Fruit fly (Drosophila melanogaster) whole organism, adult: ENCODE results near the gene Plc21C.

Experiments used
- CG11617 ChIP-seq: fragments of 200-800 bp; sonication (Bioruptor generic); optimal IDR thresholded peaks from 2 replicates; lab custom pipeline; 2017; ENCODE audit warnings: mild to moderate bottlenecking, missing biosample characterization, missing genetic modification reagents, missing genetic modification characterization
- CG12768 ChIP-seq: fragments of 200-800 bp; sonication (Bioruptor generic); optimal IDR thresholded peaks from 2 replicates; lab custom pipeline; 2017; ENCODE audit warnings: missing biosample characterization, missing genetic modification characterization, mild to moderate bottlenecking, moderate library complexity, missing genetic modification reagents
- CG14711 ChIP-seq: fragments of 200-800 bp; sonication (Bioruptor generic); optimal IDR thresholded peaks from 2 replicates; lab custom pipeline; 2018; ENCODE audit warnings: missing biosample characterization, mild to moderate bottlenecking, missing genetic modification characterization, moderate library complexity
- CG1620 ChIP-seq: fragments of 200-800 bp; sonication (Bioruptor generic); optimal IDR thresholded peaks from 2 replicates; lab custom pipeline; 2016; ENCODE audit warnings: missing biosample characterization, missing genetic modification characterization
- CG33017 ChIP-seq: fragments of 200-800 bp; sonication (Bioruptor generic); optimal IDR thresholded peaks from 2 replicates; lab custom pipeline; 2018; ENCODE audit warnings: missing biosample characterization, mild to moderate bottlenecking, missing genetic modification characterization, moderate library complexity
- CG5204 ChIP-seq: fragments of 200-800 bp; sonication (Bioruptor generic); optimal IDR thresholded peaks from 2 replicates; lab custom pipeline; 2016; ENCODE audit warnings: missing biosample characterization, missing genetic modification characterization
- CG7045 ChIP-seq: fragments of 200-800 bp; sonication (Bioruptor generic); optimal IDR thresholded peaks from 2 replicates; lab custom pipeline; 2017; ENCODE audit warnings: missing biosample characterization, mild to moderate bottlenecking, missing genetic modification characterization
- CG7101 ChIP-seq: fragments of 200-800 bp; sonication (Bioruptor generic); optimal IDR thresholded peaks from 2 replicates; lab custom pipeline; 2018; ENCODE audit warnings: missing biosample characterization, mild to moderate bottlenecking, missing genetic modification characterization, moderate library complexity
- Clk ChIP-seq: fragments of 200-800 bp; sonication (Bioruptor generic); optimal IDR thresholded peaks from 2 replicates; lab custom pipeline; 2017; ENCODE audit warnings: missing biosample characterization, missing genetic modification characterization
- Crg-1 ChIP-seq: fragments of 200-800 bp; sonication (Bioruptor generic); optimal IDR thresholded peaks from 2 replicates; lab custom pipeline; 2016; ENCODE audit warnings: missing biosample characterization, missing genetic modification characterization
- Hr96 ChIP-seq: fragments of 200-800 bp; sonication (Bioruptor generic); optimal IDR thresholded peaks from 2 replicates; lab custom pipeline; 2016; ENCODE audit warnings: missing biosample characterization, missing genetic modification characterization
- Mnt ChIP-seq: fragments of 200-800 bp; sonication (Bioruptor generic); optimal IDR thresholded peaks from 2 replicates; lab custom pipeline; 2016; ENCODE audit warnings: missing biosample characterization, mild to moderate bottlenecking, missing genetic modification characterization
- bab1 ChIP-seq: fragments of 200-800 bp; sonication (Bioruptor generic); optimal IDR thresholded peaks from 3 replicates; lab custom pipeline; 2019; ENCODE audit warnings: missing biosample characterization, mild to moderate bottlenecking, missing genetic modification characterization, moderate library complexity
- cic ChIP-seq: fragments of 200-800 bp; sonication (Bioruptor generic); optimal IDR thresholded peaks from 2 replicates; lab custom pipeline; 2017; ENCODE audit warnings: missing biosample characterization, mild to moderate bottlenecking, missing genetic modification characterization, moderate library complexity
- cnc ChIP-seq, 2 experiments: fragments of >200 bp; optimal IDR thresholded peaks; 2 replicates each; lab custom pipeline; 2017
- kay ChIP-seq: fragments of 200-800 bp; sonication (Bioruptor generic); peaks from one replicate; lab custom pipeline; 2016; ENCODE audit warnings: missing biosample characterization, missing genetic modification characterization, borderline replicate concordance
- ovo ChIP-seq: fragments of 200-800 bp; sonication (Bioruptor generic); optimal IDR thresholded peaks from 2 replicates; lab custom pipeline; 2016; ENCODE audit warnings: missing biosample characterization, missing genetic modification characterization
- pad ChIP-seq: fragments of 200-800 bp; sonication (Bioruptor generic); optimal IDR thresholded peaks from 3 replicates; lab custom pipeline; 2017; ENCODE audit warnings: missing biosample characterization, missing genetic modification characterization, mild to moderate bottlenecking, moderate library complexity, missing genetic modification reagents
- tj ChIP-seq: fragments of 200-800 bp; sonication (Bioruptor generic); optimal IDR thresholded peaks from 3 replicates; lab custom pipeline; 2017; ENCODE audit warnings: missing biosample characterization, mild to moderate bottlenecking, missing genetic modification characterization, moderate library complexity
- toe ChIP-seq: fragments of 200-800 bp; sonication (Bioruptor generic); optimal IDR thresholded peaks from 2 replicates; lab custom pipeline; 2016; ENCODE audit warnings: missing biosample characterization, missing genetic modification characterization

Plc21C gene

dm6 chr2L:319159-319558, 13.4 kb downstream of the Plc21C start, which contains the start of gene CG11912:
CG11912 (minus strand) TSS chr2L:319259.
- TF ChIP-seq CG14711 (tag; lab: Kevin White, UChicago), result no peak
- no peak for TF ChIP-seq pad (GFP tag; lab: Kevin White, UChicago)
- TF ChIP-seq CG12768, result no peak
- no peak for TF ChIP-seq Clk
- TF ChIP-seq cnc (optimal IDR thresholded peaks at IDR 0.05; lab: Kevin White, UChicago), result no peak
- no peak for TF ChIP-seq CG1620
- TF ChIP-seq kay (GFP tag; lab: Kevin White, UChicago), result no peak
- TF ChIP-seq CG7101 (tag; lab: Kevin White, UChicago), result no peak
- TF ChIP-seq tj (GFP tag; lab: Kevin White, UChicago), result no peak
- no peak for TF ChIP-seq Hr96 (GFP tag; lab: Kevin White, UChicago)
- TF ChIP-seq Mnt (GFP tag; lab: Kevin White, UChicago), result no peak
- no peak for TF ChIP-seq toe
- no peak for TF ChIP-seq Crg-1 (GFP tag; lab: Kevin White, UChicago)
- no peak for TF ChIP-seq cic (GFP tag; lab: Kevin White, UChicago)

dm6 chr2L:319745-320144, 14.0 kb downstream of the Plc21C start:
- TF ChIP-seq cic (GFP tag; lab: Kevin White, UChicago) (peak; percentile 8), kay (GFP tag; lab: Kevin White, UChicago) (peak; percentile 35), pad (GFP tag; lab: Kevin White, UChicago) (no peak)

dm6 chr2L:321148-321547, 15.4 kb downstream of the Plc21C start, which contains the start of gene CG11911:
CG11911 (minus strand) TSS chr2L:321248.
- TF ChIP-seq CG7045 (no peak), cic (GFP tag; lab: Kevin White, UChicago) (no peak), kay (GFP tag; lab: Kevin White, UChicago) (no peak), pad (GFP tag; lab: Kevin White, UChicago) (no peak), Crg-1 (GFP tag; lab: Kevin White, UChicago) (no peak), toe (no peak), Hr96 (GFP tag; lab: Kevin White, UChicago) (no peak), CG33017 (tag; lab: Kevin White, UChicago) (no peak), CG7101 (tag; lab: Kevin White, UChicago) (no peak), CG12768 (no peak), CG11617 (GFP tag; lab: Kevin White, UChicago) (no peak)

dm6 chr2L:321793-322192, 16.1 kb downstream of the Plc21C start, which contains the start of gene CG33127:
CG33127 (plus strand) TSS chr2L:322101.
- TF ChIP-seq ovo (GFP tag; lab: Kevin White, UChicago), result no peak
- TF ChIP-seq CG14711 (tag; lab: Kevin White, UChicago), result no peak
- no peak for TF ChIP-seq pad (GFP tag; lab: Kevin White, UChicago)
- TF ChIP-seq cic (GFP tag; lab: Kevin White, UChicago), result no peak
- no peak for TF ChIP-seq CG5204 (GFP tag; lab: Kevin White, UChicago)
- no peak for TF ChIP-seq CG1620
- TF ChIP-seq bab1 (GFP tag; lab: Kevin White, UChicago), result no peak
- TF ChIP-seq CG33017 (tag; lab: Kevin White, UChicago), result no peak
- TF ChIP-seq Crg-1 (GFP tag; lab: Kevin White, UChicago), result no peak
- TF ChIP-seq kay (GFP tag; lab: Kevin White, UChicago), result no peak
- no peak for TF ChIP-seq Mnt (GFP tag; lab: Kevin White, UChicago)
- no peak for TF ChIP-seq Clk
- no peak for TF ChIP-seq cnc (optimal IDR thresholded peaks at IDR 0.05; lab: Kevin White, UChicago)
- TF ChIP-seq CG12768, result no peak
- TF ChIP-seq CG11617 (GFP tag; lab: Kevin White, UChicago), result no peak
- TF ChIP-seq CG7101 (tag; lab: Kevin White, UChicago), result no peak
- no peak for TF ChIP-seq toe
- no peak for TF ChIP-seq Hr96 (GFP tag; lab: Kevin White, UChicago)
- no peak for TF ChIP-seq tj (GFP tag; lab: Kevin White, UChicago)
- no peak for TF ChIP-seq CG7045

- TF ChIP-seq CG5204 (GFP tag; lab: Kevin White, UChicago) (no peak), Crg-1 (GFP tag; lab: Kevin White, UChicago) (no peak), pad (GFP tag; lab: Kevin White, UChicago) (no peak), CG7101 (tag; lab: Kevin White, UChicago) (peak; percentile 5), CG33017 (tag; lab: Kevin White, UChicago) (no peak), ovo (GFP tag; lab: Kevin White, UChicago) (peak; percentile 25), Mnt (GFP tag; lab: Kevin White, UChicago) (no peak), CG7045 (no peak), cnc (optimal IDR thresholded peaks at IDR 0.05; lab: Kevin White, UChicago) (no peak), CG12768 (no peak), CG14711 (tag; lab: Kevin White, UChicago) (no peak), toe (no peak), kay (GFP tag; lab: Kevin White, UChicago) (no peak), CG1620 (no peak), bab1 (GFP tag; lab: Kevin White, UChicago) (no peak), CG11617 (GFP tag; lab: Kevin White, UChicago) (no peak), Clk (no peak), cic (GFP tag; lab: Kevin White, UChicago) (peak; percentile 84), tj (GFP tag; lab: Kevin White, UChicago) (no peak), Hr96 (GFP tag; lab: Kevin White, UChicago) (no peak)
These were observed 17.2 kb downstream of the Plc21C start for dm6 chr2L:322915-323314.

dm6 chr2L:329661-330060, 23.9 kb downstream of the Plc21C start, which contains the start of gene CG43755:
CG43755 (minus strand) TSS chr2L:329761.
- TF ChIP-seq CG5204 (GFP tag; lab: Kevin White, UChicago), result no peak
- no peak for TF ChIP-seq CG11617 (GFP tag; lab: Kevin White, UChicago)
- no peak for TF ChIP-seq Clk
- TF ChIP-seq CG7045, result no peak
- TF ChIP-seq CG12768, result no peak
- TF ChIP-seq bab1 (GFP tag; lab: Kevin White, UChicago), result no peak
